Worm (Caenorhabditis elegans): ENCODE measurements around the gene K05F1.13.

K05F1.13 gene

ce11 chrII:5831373-5831772 is 42.5 kb downstream of the K05F1.13 start:
- no peak for TF ChIP-seq ttx-3 (tag; optimal IDR thresholded peaks at IDR 0.05)
- no peak for TF ChIP-seq lim-6 (tag; optimal IDR thresholded peaks at IDR 0.05)
- no peak for TF ChIP-seq dmd-4 (tag; optimal IDR thresholded peaks at IDR 0.05; ENCODE audit: borderline replicate concordance)
- TF ChIP-seq T23F11.4 (GFP tag; optimal IDR thresholded peaks at IDR 0.05) = no peak
- no peak for TF ChIP-seq ets-4 (tag; optimal IDR thresholded peaks at IDR 0.05)

ce11 chrII:5833136-5833535 is 44.2 kb downstream of the K05F1.13 start, which contains the start of gene gtap-1:
Gene gtap-1, minus strand, starts transcription at chrII:5833236.
- TF ChIP-seq hlh-30 (tag; optimal IDR thresholded peaks at IDR 0.05; ENCODE audit: insufficient read depth) (no peak), sdc-2 (tag; optimal IDR thresholded peaks at IDR 0.05) (no peak), pat-9 (tag; optimal IDR thresholded peaks at IDR 0.05) (no peak), hlh-6 (tag; optimal IDR thresholded peaks at IDR 0.05) (no peak), ceh-19 (GFP tag; optimal IDR thresholded peaks at IDR 0.05) (no peak), dve-1 (tag; optimal IDR thresholded peaks at IDR 0.05) (no peak), pha-4 (tag; optimal IDR thresholded peaks at IDR 0.05) (no peak), gmeb-2 (tag; optimal IDR thresholded peaks at IDR 0.05) (no peak), sox-2 (GFP tag; IDR thresholded peaks at IDR 0.05) (no peak), lim-6 (tag; optimal IDR thresholded peaks at IDR 0.05) (no peak), F13H6.1 (tag; optimal IDR thresholded peaks at IDR 0.05) (no peak), hlh-15 (tag; optimal IDR thresholded peaks at IDR 0.05) (no peak), ceh-22 (tag; optimal IDR thresholded peaks at IDR 0.05) (no peak), ama-1 (optimal IDR thresholded peaks at IDR 0.05) (no peak), madf-2 (tag; optimal IDR thresholded peaks at IDR 0.05) (no peak)

- TF ChIP-seq che-1 (tag; optimal IDR thresholded peaks at IDR 0.05) (no peak), sdc-2 (tag; optimal IDR thresholded peaks at IDR 0.05) (no peak), pat-9 (tag; optimal IDR thresholded peaks at IDR 0.05) (no peak), ceh-34 (tag; optimal IDR thresholded peaks at IDR 0.05) (no peak), T23F11.4 (GFP tag; optimal IDR thresholded peaks at IDR 0.05) (no peak), ceh-18 (tag; optimal IDR thresholded peaks at IDR 0.05) (no peak), ttx-3 (tag; optimal IDR thresholded peaks at IDR 0.05) (no peak), hlh-6 (tag; optimal IDR thresholded peaks at IDR 0.05) (no peak)
Measured at ce11 chrII:5835146-5835545, 46.2 kb downstream of the K05F1.13 start.

ce11 chrII:5836153-5836719 is 47.3 kb downstream of the K05F1.13 start, which contains the start of gene fzo-1:
Gene fzo-1, minus strand, starts transcription at chrII:5836203.
- peak; percentile 49 for TF ChIP-seq pax-1 (tag; optimal IDR thresholded peaks at IDR 0.05)
- TF ChIP-seq hlh-30 (tag; optimal IDR thresholded peaks at IDR 0.05; ENCODE audit: insufficient read depth) = no peak
- peak; percentile 97 for TF ChIP-seq elt-2 (tag; optimal IDR thresholded peaks at IDR 0.05)
- TF ChIP-seq pqm-1 (tag; optimal IDR thresholded peaks at IDR 0.05) = peak; percentile 74
- peak; percentile 71 for TF ChIP-seq unc-42 (tag; optimal IDR thresholded peaks at IDR 0.05)
- peak; percentile 54 for TF ChIP-seq pha-2 (tag; optimal IDR thresholded peaks at IDR 0.05)
- TF ChIP-seq ceh-30 (tag; optimal IDR thresholded peaks at IDR 0.05) = no peak
- TF ChIP-seq hlh-15 (tag; optimal IDR thresholded peaks at IDR 0.05) = peak; percentile 60
- peak; percentile 40 for TF ChIP-seq mec-3 (tag; optimal IDR thresholded peaks at IDR 0.05; ENCODE audit: borderline replicate concordance)
- TF ChIP-seq ceh-48 (tag; optimal IDR thresholded peaks at IDR 0.05) = peak; percentile 23
- TF ChIP-seq dmd-4 (tag; optimal IDR thresholded peaks at IDR 0.05; ENCODE audit: borderline replicate concordance) = peak; percentile 36
- peak; percentile 90 for TF ChIP-seq C08G9.2 (tag; optimal IDR thresholded peaks at IDR 0.05)
- peak; percentile 92 for TF ChIP-seq ets-4 (tag; optimal IDR thresholded peaks at IDR 0.05)
- TF ChIP-seq ahr-1 (tag; optimal IDR thresholded peaks at IDR 0.05) = peak; percentile 81
- peak; percentile 35 for TF ChIP-seq ceh-24 (tag; optimal IDR thresholded peaks at IDR 0.05)
- TF ChIP-seq ceh-18 (tag; optimal IDR thresholded peaks at IDR 0.05) = peak; percentile 28
- TF ChIP-seq fax-1 (tag; optimal IDR thresholded peaks at IDR 0.05) = peak; percentile 90
- no peak for TF ChIP-seq pat-9 (tag; optimal IDR thresholded peaks at IDR 0.05)
- TF ChIP-seq tbx-7 (tag; optimal IDR thresholded peaks at IDR 0.05) = peak; percentile 97
- TF ChIP-seq odd-2 (tag; optimal IDR thresholded peaks at IDR 0.05) = no peak
- no peak for TF ChIP-seq nhr-232 (tag; optimal IDR thresholded peaks at IDR 0.05)
- TF ChIP-seq syd-9 (tag; optimal IDR thresholded peaks at IDR 0.05) = peak; percentile 16
- TF ChIP-seq ceh-31 (tag; optimal IDR thresholded peaks at IDR 0.05) = peak; percentile 99
- TF ChIP-seq gmeb-2 (tag; optimal IDR thresholded peaks at IDR 0.05) = peak; percentile 42
- peak; percentile 39 for TF ChIP-seq ceh-19 (GFP tag; optimal IDR thresholded peaks at IDR 0.05)
- TF ChIP-seq ref-2 (tag; optimal IDR thresholded peaks at IDR 0.05) = peak; percentile 91
- no peak for TF ChIP-seq dve-1 (tag; optimal IDR thresholded peaks at IDR 0.05)
- peak; percentile 86 for TF ChIP-seq lim-6 (tag; optimal IDR thresholded peaks at IDR 0.05)
- TF ChIP-seq madf-2 (tag; optimal IDR thresholded peaks at IDR 0.05) = no peak
- TF ChIP-seq pros-1 (tag; optimal IDR thresholded peaks at IDR 0.05) = no peak
- no peak for TF ChIP-seq T23F11.4 (GFP tag; optimal IDR thresholded peaks at IDR 0.05)
- peak; percentile 96 for TF ChIP-seq zip-5 (tag; optimal IDR thresholded peaks at IDR 0.05)
- no peak for TF ChIP-seq unc-3 (GFP tag; conservative IDR thresholded peaks at IDR 0.05)
- TF ChIP-seq unc-3 (tag; optimal IDR thresholded peaks at IDR 0.05) = peak; percentile 74
- TF ChIP-seq fkh-6 (tag; optimal IDR thresholded peaks at IDR 0.05) = peak; percentile 60
- TF ChIP-seq sox-2 (GFP tag; IDR thresholded peaks at IDR 0.05) = no peak

Data from whole organism, late embryonic.